Worm (Caenorhabditis elegans): ENCODE data around the gene zipt-9.

zipt-9 gene

DNA sequence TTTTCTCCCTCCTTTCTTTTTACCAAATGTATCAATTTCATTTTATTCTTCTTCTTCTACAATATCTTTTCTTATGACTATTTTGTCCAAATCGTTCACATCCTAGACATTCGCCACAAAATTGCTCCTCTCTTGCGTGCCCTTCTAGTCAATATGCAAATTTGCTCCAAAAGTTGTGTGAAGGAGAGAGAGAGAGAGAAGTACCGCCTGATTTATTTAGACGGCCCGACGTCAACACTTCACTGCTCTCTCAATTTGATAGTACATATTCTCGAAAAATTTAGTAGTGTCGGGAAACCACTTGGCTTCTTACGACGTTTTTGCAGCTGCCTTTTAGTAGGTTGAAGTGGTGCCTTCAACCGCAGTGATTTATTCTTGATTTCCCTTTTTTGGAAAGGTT is 28.6 kb downstream of the zipt-9 start:
- TF ChIP-seq ztf-11 (tag; optimal IDR thresholded peaks at IDR 0.05) (no peak), ces-1 (GFP tag; optimal IDR thresholded peaks at IDR 0.05) (peak; percentile 68), ham-2 (GFP tag; optimal IDR thresholded peaks at IDR 0.05) (no peak), mep-1 (tag; optimal IDR thresholded peaks at IDR 0.05) (no peak)

- TF ChIP-seq ces-1 (GFP tag; optimal IDR thresholded peaks at IDR 0.05): peak; percentile 86
- no peak for TF ChIP-seq ceh-43 (GFP tag; optimal IDR thresholded peaks at IDR 0.05)
- no peak for TF ChIP-seq sptf-1 (tag; optimal IDR thresholded peaks at IDR 0.05)
Observed at ce11 chrV:13681445-13681844, 33.6 kb downstream of the zipt-9 start.

DNA sequence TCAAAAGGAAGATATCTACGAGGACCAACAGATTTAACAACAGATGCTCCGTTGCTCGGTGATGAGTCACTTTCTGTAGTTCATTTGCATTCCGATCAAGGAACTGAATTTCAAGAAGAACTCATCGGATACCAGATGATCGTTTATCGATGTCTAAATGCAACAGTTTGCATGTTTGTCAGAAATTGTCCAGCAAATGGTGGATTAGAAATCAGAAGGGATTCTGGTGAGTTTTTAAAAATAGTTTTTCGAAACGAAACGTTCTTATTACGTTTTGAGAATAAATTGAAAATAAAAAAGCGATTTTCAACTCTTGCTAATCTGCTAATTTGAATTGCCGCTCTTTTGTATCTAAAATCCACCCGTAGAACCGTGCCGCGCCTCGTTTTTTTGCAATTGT is 35.2 kb downstream of the zipt-9 start:
- no peak for TF ChIP-seq mab-5 (tag; optimal IDR thresholded peaks at IDR 0.05)
- TF ChIP-seq mep-1 (tag; optimal IDR thresholded peaks at IDR 0.05): no peak
- TF ChIP-seq cnd-1 (tag; optimal IDR thresholded peaks at IDR 0.05): no peak
- no peak for TF ChIP-seq blmp-1 (tag; optimal IDR thresholded peaks at IDR 0.05)
- TF ChIP-seq ceh-83 (GFP tag; optimal IDR thresholded peaks at IDR 0.05): no peak
- no peak for TF ChIP-seq M03D4.4 (tag; optimal IDR thresholded peaks at IDR 0.05)
- no peak for TF ChIP-seq drap-1 (GFP tag; optimal IDR thresholded peaks at IDR 0.05)

- no peak for TF ChIP-seq unc-120 (tag; optimal IDR thresholded peaks at IDR 0.05; ENCODE audit: poor library complexity, severe bottlenecking)
- peak; percentile 74 for TF ChIP-seq lsy-2 (tag; optimal IDR thresholded peaks at IDR 0.05)
- TF ChIP-seq tbx-8 (GFP tag; optimal IDR thresholded peaks at IDR 0.05): no peak
- no peak for TF ChIP-seq nhr-76 (tag; optimal IDR thresholded peaks at IDR 0.05)
- TF ChIP-seq nhr-237 (tag; optimal IDR thresholded peaks at IDR 0.05): peak; percentile 78
- TF ChIP-seq ceh-83 (GFP tag; optimal IDR thresholded peaks at IDR 0.05): peak; percentile 34
- peak; percentile 22 for TF ChIP-seq mab-5 (tag; optimal IDR thresholded peaks at IDR 0.05)
- TF ChIP-seq nhr-2 (tag; optimal IDR thresholded peaks at IDR 0.05): peak; percentile 4
- peak; percentile 66 for TF ChIP-seq lin-13 (tag; optimal IDR thresholded peaks at IDR 0.05)
- peak; percentile 36 for TF ChIP-seq hlh-1 (tag; optimal IDR thresholded peaks at IDR 0.05)
- TF ChIP-seq nhr-28 (tag; optimal IDR thresholded peaks at IDR 0.05): no peak
- no peak for TF ChIP-seq sem-2 (GFP tag; optimal IDR thresholded peaks at IDR 0.05)
- TF ChIP-seq pha-4 (tag; optimal IDR thresholded peaks at IDR 0.05): peak; percentile 90
- TF ChIP-seq mep-1 (tag; optimal IDR thresholded peaks at IDR 0.05): peak; percentile 74
- no peak for TF ChIP-seq ceh-39 (tag; optimal IDR thresholded peaks at IDR 0.05)
- TF ChIP-seq unc-39 (tag; optimal IDR thresholded peaks at IDR 0.05): no peak
- no peak for TF ChIP-seq drap-1 (GFP tag; optimal IDR thresholded peaks at IDR 0.05)
- no peak for TF ChIP-seq mls-2 (tag; optimal IDR thresholded peaks at IDR 0.05)
- TF ChIP-seq ztf-11 (tag; optimal IDR thresholded peaks at IDR 0.05): no peak
- peak; percentile 85 for TF ChIP-seq ces-1 (GFP tag; optimal IDR thresholded peaks at IDR 0.05)
- TF ChIP-seq unc-62 (GFP tag; optimal IDR thresholded peaks at IDR 0.05): peak; percentile 60
- TF ChIP-seq sptf-1 (tag; optimal IDR thresholded peaks at IDR 0.05): peak; percentile 60
- no peak for TF ChIP-seq snpc-4 (tag; optimal IDR thresholded peaks at IDR 0.05)
- TF ChIP-seq zip-8 (tag; optimal IDR thresholded peaks at IDR 0.05): no peak
- TF ChIP-seq bed-3 (GFP tag; optimal IDR thresholded peaks at IDR 0.05): no peak
- no peak for TF ChIP-seq elt-3 (tag; optimal IDR thresholded peaks at IDR 0.05)
- no peak for TF ChIP-seq M03D4.4 (tag; optimal IDR thresholded peaks at IDR 0.05)
Observed at ce11 chrV:13678542-13678941, 36.5 kb downstream of the zipt-9 start, which contains the start of the genes tag-65 and ccz-1. tag-65 (minus strand) TSS chrV:13678587. ccz-1 (plus strand) TSS chrV:13678875.

ce11 chrV:13671911-13672639 is 43.0 kb downstream of the zipt-9 start, which contains the start of the genes mip-2 and F58G11.4:
mip-2 (minus strand) TSS chrV:13671958.
F58G11.4 (plus strand) TSS chrV:13672589.
- TF ChIP-seq sem-2 (GFP tag; optimal IDR thresholded peaks at IDR 0.05) (no peak), sptf-1 (tag; optimal IDR thresholded peaks at IDR 0.05) (no peak), bed-3 (GFP tag; optimal IDR thresholded peaks at IDR 0.05) (no peak), ceh-83 (GFP tag; optimal IDR thresholded peaks at IDR 0.05) (no peak)

All from whole organism, mixed stage, embryonic.